Worm (Caenorhabditis elegans): ENCODE results near the gene K02C4.2.

DNA sequence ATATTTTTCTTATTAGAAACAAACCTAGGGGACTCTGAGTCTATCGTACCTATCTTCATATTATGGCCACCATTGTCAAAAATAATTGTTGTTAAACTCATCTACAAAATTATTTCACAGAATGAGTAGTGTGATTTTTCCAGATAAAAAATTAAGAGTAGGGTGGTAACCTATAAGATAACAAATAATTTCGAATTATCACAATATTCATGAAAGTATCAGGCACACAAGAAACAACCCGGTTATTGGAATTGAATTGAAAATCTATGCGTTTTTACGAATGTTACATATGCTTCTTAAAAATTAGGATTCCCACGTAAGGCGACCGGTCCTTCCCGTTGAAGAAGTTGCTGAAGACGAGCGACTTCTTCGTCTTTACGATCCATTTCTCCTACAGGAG is 38.3 kb upstream of the K02C4.2 start, which contains the start of gene arp-6:
- TF ChIP-seq atf-7 (tag; optimal IDR thresholded peaks at IDR 0.05) (no peak), attf-5 (GFP tag; optimal IDR thresholded peaks at IDR 0.05) (no peak), efl-1 (GFP tag; optimal IDR thresholded peaks at IDR 0.05) (no peak), snpc-1.3 (tag; optimal IDR thresholded peaks at IDR 0.05; ENCODE audit: insufficient read depth) (no peak), Y56A3A.18 (GFP tag; IDR thresholded peaks at IDR 0.05) (no peak), B0336.3 (GFP tag; IDR thresholded peaks at IDR 0.05) (no peak), mes-4 (tag; optimal IDR thresholded peaks at IDR 0.05) (no peak), F23B12.7 (tag; optimal IDR thresholded peaks at IDR 0.05; ENCODE audit: insufficient read depth) (no peak), nfya-2 (GFP tag; IDR thresholded peaks at IDR 0.05) (no peak)

Data from whole organism, young adult.